Fruit fly (Drosophila melanogaster): ENCODE data around the gene CG2656.

The CG2656 gene

dm6 chr3R:7127966-7128365 lies 16.6 kb upstream of the CG2656 start, which contains the start of gene CG10068 (continued):
- TF ChIP-seq CoRest (tag; optimal IDR thresholded peaks at IDR 0.05) (peak; percentile 88), CG17328 (GFP tag; IDR thresholded peaks at IDR 0.05) (peak; percentile 96), Tbp (GFP tag; optimal IDR thresholded peaks at IDR 0.05) (no peak), dmrt99B (tag; optimal IDR thresholded peaks at IDR 0.05) (peak; percentile 87), Sin3A (optimal IDR thresholded peaks at IDR 0.05) (no peak), Stat92E (GFP tag; optimal IDR thresholded peaks at IDR 0.05) (peak in 1 of 3 experiments; percentile 56), Dbx (GFP tag; IDR thresholded peaks at IDR 0.05) (peak; percentile 87), Xrp1 (GFP tag; IDR thresholded peaks at IDR 0.05) (peak; percentile 97), vfl (GFP tag; optimal IDR thresholded peaks at IDR 0.05) (peak; percentile 72), so (GFP tag; IDR thresholded peaks at IDR 0.05) (peak; percentile 90), sna (GFP tag; IDR thresholded peaks at IDR 0.05; ENCODE audit: partially characterized antibody) (peak; percentile 59; the same call in 1 of the 2 replicates), p53 (GFP tag; optimal IDR thresholded peaks at IDR 0.05) (peak; percentile 55), nom (GFP tag; optimal IDR thresholded peaks at IDR 0.05) (peak; percentile 63), bsh (GFP tag; optimal IDR thresholded peaks at IDR 0.05) (peak; percentile 30 to 91), slbo (GFP tag; IDR thresholded peaks at IDR 0.05) (peak; percentile 88), sens (GFP tag) (peak; percentile 99), Scr (GFP tag; IDR thresholded peaks at IDR 0.05; ENCODE audit: partially characterized antibody) (0 out of 2 replicates have a peak, but pooled peaks have one; percentile 22), CG4854 (GFP tag; optimal IDR thresholded peaks at IDR 0.05) (peak; percentile 83), chif (GFP tag; optimal IDR thresholded peaks at IDR 0.05) (peak; percentile 83 to 87), vnd (GFP tag; IDR thresholded peaks at IDR 0.05; ENCODE audit: partially characterized antibody) (no peak), br (optimal IDR thresholded peaks at IDR 0.05) (no peak), hkb (optimal IDR thresholded peaks at IDR 0.05) (no peak), hkb (GFP tag; IDR thresholded peaks at IDR 0.05) (peak; percentile 95), tio (GFP tag; optimal IDR thresholded peaks at IDR 0.05) (peak; percentile 81), Hr3 (GFP tag; optimal IDR thresholded peaks at IDR 0.05) (peak; percentile 77), cwo (GFP tag; optimal IDR thresholded peaks at IDR 0.05) (peak; percentile 83), CG18599 (GFP tag; optimal IDR thresholded peaks at IDR 0.05) (peak; percentile 89), fru (optimal IDR thresholded peaks at IDR 0.05) (no peak), usp (GFP tag; optimal IDR thresholded peaks at IDR 0.05) (no peak), CG32532 (GFP tag; IDR thresholded peaks at IDR 0.05) (peak; percentile 91), lilli (GFP tag; optimal IDR thresholded peaks at IDR 0.05) (peak; percentile 93), tin (GFP tag; optimal IDR thresholded peaks at IDR 0.05) (peak; percentile 86), Mes4 (GFP tag; optimal IDR thresholded peaks at IDR 0.05) (peak; percentile 85), CG4820 (GFP tag; optimal IDR thresholded peaks at IDR 0.05) (peak; percentile 84), Chrac-16 (GFP tag; optimal IDR thresholded peaks at IDR 0.05) (peak; percentile 89), wek (GFP tag; optimal IDR thresholded peaks at IDR 0.05) (peak; percentile 99), D19B (GFP tag; optimal IDR thresholded peaks at IDR 0.05) (peak; percentile 58), row (GFP tag; IDR thresholded peaks at IDR 0.05) (peak; percentile 91), sr (GFP tag; IDR thresholded peaks at IDR 0.05) (no peak; the same call in 1 of the 3 replicates), CG18764 (GFP tag; optimal IDR thresholded peaks at IDR 0.05) (peak; percentile 84), Doc2 (GFP tag; IDR thresholded peaks at IDR 0.05) (no peak), CG11560 (tag; IDR thresholded peaks at IDR 0.05) (no peak), CG17612 (GFP tag; IDR thresholded peaks at IDR 0.05) (peak; percentile 74), E2f1 (GFP tag; IDR thresholded peaks at IDR 0.05) (peak; percentile 90), Ets97D (GFP tag; optimal IDR thresholded peaks at IDR 0.05) (peak; percentile 87), CG6272 (GFP tag; IDR thresholded peaks at IDR 0.05) (no peak; the same call in 1 of the 2 replicates), chm (GFP tag; IDR thresholded peaks at IDR 0.05) (peak; percentile 93), CG9876 (GFP tag; optimal IDR thresholded peaks at IDR 0.05) (peak; percentile 72), Adf1 (GFP tag; IDR thresholded peaks at IDR 0.05) (peak; percentile 53; the same call in 1 of the 2 replicates), CG3847 (GFP tag; IDR thresholded peaks at IDR 0.05) (no peak), CG15696 (tag; optimal IDR thresholded peaks at IDR 0.05) (peak; percentile 85), CG6175 (GFP tag; IDR thresholded peaks at IDR 0.05) (peak; percentile 58; the same call in 1 of the 3 replicates), chn (GFP tag; optimal IDR thresholded peaks at IDR 0.05) (peak; percentile 89)
